Fruit fly (Drosophila melanogaster) whole organism, pupa: ENCODE data around the gene Sirup.

Experiments used
- CG13204 ChIP-seq: fragments of 200-800 bp; sonication (Bioruptor generic); optimal IDR thresholded peaks from 2 replicates; lab custom pipeline; 2018; ENCODE audit warnings: missing biosample characterization, mild to moderate bottlenecking, missing genetic modification characterization, moderate library complexity
- CG14655 ChIP-seq: fragments of 200-800 bp; sonication (Bioruptor generic); optimal IDR thresholded peaks from 3 replicates; lab custom pipeline; 2017; ENCODE audit warnings: mild to moderate bottlenecking, missing biosample characterization, missing genetic modification reagents, missing genetic modification characterization
- CG32121 ChIP-seq: fragments of 200-800 bp; sonication (Bioruptor generic); IDR thresholded peaks from 2 replicates; pipeline ENCODE4 v1.3.6; 2022; ENCODE audit warnings: missing biosample characterization, missing genetic modification characterization
- D1 ChIP-seq: fragments of 200-800 bp; sonication (Bioruptor generic); optimal IDR thresholded peaks from 2 replicates; lab custom pipeline; 2018; ENCODE audit warnings: missing biosample characterization, mild to moderate bottlenecking, missing genetic modification characterization, moderate library complexity
- EcR ChIP-seq: fragments of 200-800 bp; sonication (Bioruptor generic); optimal IDR thresholded peaks from 3 replicates; lab custom pipeline; 2019; ENCODE audit warnings: missing biosample characterization, missing genetic modification characterization, mild to moderate bottlenecking, moderate library complexity, missing genetic modification reagents
- Ets98B ChIP-seq: fragments of 200-800 bp; sonication (Bioruptor generic); IDR thresholded peaks from 2 replicates; pipeline ENCODE4 v1.3.6; 2022; ENCODE audit warnings: missing biosample characterization, missing genetic modification characterization
- Pif1B ChIP-seq: fragments of 200-800 bp; sonication (Bioruptor generic); optimal IDR thresholded peaks from 3 replicates; lab custom pipeline; 2016; ENCODE audit warnings: missing biosample characterization, missing genetic modification characterization
- fd96Ca ChIP-seq: fragments of 200-800 bp; sonication (Bioruptor generic); IDR thresholded peaks from 3 replicates; pipeline ENCODE4 v1.3.6; 2022; ENCODE audit warnings: missing biosample characterization, missing genetic modification characterization
- gl ChIP-seq: fragments of 200-800 bp; sonication (Bioruptor generic); optimal IDR thresholded peaks from 2 replicates; lab custom pipeline; 2018; ENCODE audit warnings: missing biosample characterization, mild to moderate bottlenecking, missing genetic modification characterization
- rn ChIP-seq: fragments of 200-800 bp; sonication (Bioruptor generic); IDR thresholded peaks from 2 replicates; pipeline ENCODE4 v1.3.6; 2022; ENCODE audit warnings: missing biosample characterization, missing genetic modification characterization

dm6 chr2L:7984059-7984800, 14.4 kb upstream of the Sirup start, which contains the start of gene Snoo:
- TF ChIP-seq Ets98B (GFP tag; lab: Robert Waterston, UW) = peak; percentile 30; the same call in 1 of the 2 replicates
- 0 out of 3 replicates have a peak, but pooled peaks have one; percentile 20 for TF ChIP-seq fd96Ca
- TF ChIP-seq CG32121 (GFP tag; lab: Robert Waterston, UW) = no peak
- TF ChIP-seq CG13204 (GFP tag; lab: Kevin White, UChicago) = peak; percentile 3
- no peak for TF ChIP-seq EcR (GFP tag; lab: Kevin White, UChicago)
- TF ChIP-seq CG14655 (GFP tag; lab: Kevin White, UChicago) = no peak
- no peak for TF ChIP-seq D1 (tag; lab: Kevin White, UChicago)
- no peak for TF ChIP-seq gl (tag; lab: Kevin White, UChicago)
- TF ChIP-seq Pif1B = no peak
- TF ChIP-seq rn = no peak
